Fruit fly (Drosophila melanogaster): Measurements from ENCODE around the gene CG9676.

DNA sequence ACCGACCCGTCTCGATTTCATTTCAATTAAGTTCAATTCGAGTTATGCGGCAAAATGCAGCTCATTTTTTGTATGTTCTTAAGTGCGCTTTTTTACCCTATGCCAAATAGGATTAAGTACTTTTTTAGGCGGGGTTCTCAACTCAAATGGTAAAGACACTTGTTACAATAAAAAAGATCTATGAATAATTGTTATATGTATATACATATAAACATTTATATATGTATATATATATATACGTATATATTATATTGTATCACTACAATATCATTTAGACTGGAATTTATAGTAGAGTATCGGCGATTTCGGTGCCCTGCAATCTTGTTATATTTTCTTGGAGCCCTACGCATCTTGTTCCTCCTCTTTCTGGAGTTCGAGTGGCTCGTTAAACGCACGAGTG, 10.0 kb downstream of the CG9676 start:
- TF ChIP-seq CG8478 (optimal IDR thresholded peaks at IDR 0.05): no peak
- no peak for TF ChIP-seq CTCF (optimal IDR thresholded peaks at IDR 0.05)

Measured in S2 (cell line).